Fruit fly (Drosophila melanogaster) whole organism, embryonic: Measurements from ENCODE around the gene Amacr.

Experiments used
- Antp ChIP-seq: fragments of 200-800 bp; sonication (Bioruptor generic); optimal IDR thresholded peaks from 3 replicates; lab custom pipeline; 2016; ENCODE audit warnings: missing biosample characterization, missing genetic modification characterization
- Awh ChIP-seq: fragments of 200-800 bp; sonication (Bioruptor generic); IDR thresholded peaks from 2 replicates; pipeline ENCODE4, ENCODE4 v1.3.6; 2022; ENCODE audit warnings: missing biosample characterization, missing genetic modification characterization
- BtbVII ChIP-seq: fragments of 200-800 bp; sonication (Bioruptor generic); optimal IDR thresholded peaks from 3 replicates; lab custom pipeline; 2017; ENCODE audit warnings: missing biosample characterization, mild to moderate bottlenecking, missing genetic modification characterization
- CG10366 ChIP-seq: fragments of 200-800 bp; sonication (Bioruptor generic); IDR thresholded peaks from 2 replicates; pipeline ENCODE4 v1.3.6; 2022; ENCODE audit warnings: missing biosample characterization, missing genetic modification characterization
- CG10543 ChIP-seq: fragments of 200-800 bp; sonication (Bioruptor generic); optimal IDR thresholded peaks from 3 replicates; lab custom pipeline; 2017; ENCODE audit warnings: missing biosample characterization, mild to moderate bottlenecking, missing genetic modification characterization, moderate library complexity
- CG11093 ChIP-seq: fragments of 200-800 bp; sonication (Bioruptor generic); IDR thresholded peaks from 3 replicates; pipeline ENCODE4 v1.3.6; 2022; ENCODE audit warnings: missing biosample characterization, missing genetic modification characterization
- CG14860 ChIP-seq: fragments of 200-800 bp; sonication (Bioruptor generic); IDR thresholded peaks from 3 replicates; pipeline ENCODE4 v1.3.6; 2022; ENCODE audit warnings: missing biosample characterization, missing genetic modification characterization; ENCODE audit not compliant: partially characterized antibody
- CG15479 ChIP-seq: fragments of 200-800 bp; sonication (Bioruptor generic); optimal IDR thresholded peaks from 3 replicates; lab custom pipeline; 2019; ENCODE audit warnings: missing biosample characterization, mild to moderate bottlenecking, missing genetic modification characterization, moderate library complexity
- CG16863 ChIP-seq: fragments of 200-800 bp; sonication (Bioruptor generic); optimal IDR thresholded peaks from 3 replicates; lab custom pipeline; 2016; ENCODE audit warnings: missing biosample characterization, missing genetic modification characterization
- CG2116 ChIP-seq: fragments of 200-800 bp; sonication (Bioruptor generic); optimal IDR thresholded peaks from 3 replicates; lab custom pipeline; 2018; ENCODE audit warnings: missing biosample characterization, mild to moderate bottlenecking, missing genetic modification characterization
- CG2712 ChIP-seq: fragments of 200-800 bp; optimal IDR thresholded peaks from 3 replicates; lab custom pipeline; 2019; ENCODE audit warnings: missing biosample characterization, mild to moderate bottlenecking, missing genetic modification characterization, moderate library complexity
- CG30020 ChIP-seq: fragments of 200-800 bp; optimal IDR thresholded peaks from 2 replicates; lab custom pipeline; 2019; ENCODE audit warnings: missing biosample characterization, mild to moderate bottlenecking, missing genetic modification characterization, moderate library complexity
- CG30403 ChIP-seq: fragments of 200-800 bp; sonication (Bioruptor generic); optimal IDR thresholded peaks from 3 replicates; lab custom pipeline; 2016; ENCODE audit warnings: missing biosample characterization, missing genetic modification characterization
- CG33557 ChIP-seq: fragments of 200-800 bp; sonication (Bioruptor generic); optimal IDR thresholded peaks from 2 replicates; lab custom pipeline; 2019; ENCODE audit warnings: missing biosample characterization, mild to moderate bottlenecking, missing genetic modification characterization, moderate library complexity
- CG34224 ChIP-seq: fragments of 200-800 bp; sonication (Bioruptor generic); IDR thresholded peaks from 3 replicates; pipeline ENCODE4 v1.3.6; 2022; ENCODE audit warnings: missing biosample characterization, missing genetic modification characterization; ENCODE audit not compliant: partially characterized antibody
- CG3838 ChIP-seq: fragments of 200-800 bp; sonication (Bioruptor generic); optimal IDR thresholded peaks from 3 replicates; lab custom pipeline; 2016; ENCODE audit warnings: missing biosample characterization, missing genetic modification characterization
- CG42726 ChIP-seq: fragments of 200-800 bp; sonication (Bioruptor generic); IDR thresholded peaks from 2 replicates; pipeline ENCODE4 v1.3.6; 2022; ENCODE audit warnings: missing biosample characterization, missing genetic modification characterization; ENCODE audit not compliant: partially characterized antibody
- CG4282 ChIP-seq: fragments of 200-800 bp; sonication (Bioruptor generic); optimal IDR thresholded peaks from 2 replicates; lab custom pipeline; 2016; ENCODE audit warnings: missing biosample characterization, missing genetic modification characterization
- CG4424 ChIP-seq: fragments of 200-800 bp; sonication (Bioruptor generic); optimal IDR thresholded peaks from 3 replicates; lab custom pipeline; 2016; ENCODE audit warnings: missing biosample characterization, missing genetic modification characterization
- CG5180 ChIP-seq: fragments of 200-800 bp; sonication (Bioruptor generic); optimal IDR thresholded peaks from 3 replicates; lab custom pipeline; 2017; ENCODE audit warnings: missing biosample characterization, missing genetic modification characterization, mild to moderate bottlenecking, moderate library complexity, missing genetic modification reagents
- CG6765 ChIP-seq: fragments of 200-800 bp; sonication (Bioruptor generic); optimal IDR thresholded peaks from 3 replicates; lab custom pipeline; 2017; ENCODE audit warnings: missing biosample characterization, mild to moderate bottlenecking, missing genetic modification characterization
- CG7271 ChIP-seq: fragments of 200-800 bp; sonication (Bioruptor generic); optimal IDR thresholded peaks from 2 replicates; lab custom pipeline; 2018; ENCODE audit warnings: missing biosample characterization, mild to moderate bottlenecking, missing genetic modification characterization, moderate library complexity
- CG7928 ChIP-seq: fragments of 200-800 bp; sonication (Bioruptor generic); optimal IDR thresholded peaks from 2 replicates; lab custom pipeline; 2017; ENCODE audit warnings: missing biosample characterization, mild to moderate bottlenecking, missing genetic modification characterization
- CG7963 ChIP-seq: fragments of 200-800 bp; sonication (Bioruptor generic); IDR thresholded peaks from 3 replicates; pipeline ENCODE4 v1.3.6; 2022; ENCODE audit warnings: missing biosample characterization, missing genetic modification characterization; ENCODE audit not compliant: partially characterized antibody
- CG8281 ChIP-seq: fragments of 200-800 bp; sonication (Bioruptor generic); optimal IDR thresholded peaks from 2 replicates; lab custom pipeline; 2018; ENCODE audit warnings: missing biosample characterization, mild to moderate bottlenecking, missing genetic modification characterization, moderate library complexity
- CG9727 ChIP-seq: fragments of 200-800 bp; sonication (Bioruptor generic); optimal IDR thresholded peaks from 3 replicates; lab custom pipeline; 2017; ENCODE audit warnings: missing biosample characterization, mild to moderate bottlenecking, missing genetic modification characterization
- Dbx ChIP-seq: fragments of 200-800 bp; sonication (Bioruptor generic); IDR thresholded peaks from 3 replicates; pipeline ENCODE4 v1.3.6; 2022; ENCODE audit warnings: missing biosample characterization, missing genetic modification characterization
- Dek ChIP-seq: fragments of 200-800 bp; sonication (Bioruptor generic); optimal IDR thresholded peaks from 3 replicates; lab custom pipeline; 2019; ENCODE audit warnings: missing biosample characterization, mild to moderate bottlenecking, missing genetic modification characterization, moderate library complexity
- HLHmδ ChIP-seq: fragments of 200-800 bp; sonication (Bioruptor generic); optimal IDR thresholded peaks from 2 replicates; lab custom pipeline; 2018; ENCODE audit warnings: missing biosample characterization, mild to moderate bottlenecking, missing genetic modification characterization, moderate library complexity
- Hey ChIP-seq: fragments of 200-800 bp; sonication (Bioruptor generic); optimal IDR thresholded peaks from 3 replicates; lab custom pipeline; 2018; ENCODE audit warnings: missing biosample characterization, mild to moderate bottlenecking, missing genetic modification characterization
- Hmr ChIP-seq: fragments of 200-800 bp; sonication (Bioruptor generic); optimal IDR thresholded peaks from 3 replicates; lab custom pipeline; 2017; ENCODE audit warnings: mild to moderate bottlenecking, missing biosample characterization, missing genetic modification reagents, missing genetic modification characterization
- NC2β ChIP-seq: fragments of 200-800 bp; sonication (Bioruptor generic); optimal IDR thresholded peaks from 2 replicates; lab custom pipeline; 2016; ENCODE audit warnings: missing biosample characterization, missing genetic modification characterization
- NfI ChIP-seq: fragments of 200-800 bp; sonication (Bioruptor generic); optimal IDR thresholded peaks from 3 replicates; lab custom pipeline; 2018; ENCODE audit warnings: missing biosample characterization, mild to moderate bottlenecking, missing genetic modification characterization, moderate library complexity
- Sox102F ChIP-seq: fragments of 200-800 bp; sonication (Bioruptor generic); optimal IDR thresholded peaks from 2 replicates; lab custom pipeline; 2018; ENCODE audit warnings: missing biosample characterization, mild to moderate bottlenecking, missing genetic modification characterization, moderate library complexity
- Stat92E ChIP-seq, 3 experiments: fragments of >200 bp in 2 of 3; fragments of 200-800 bp in 1 of 3; sonication (Bioruptor generic) in 1 of 3; optimal IDR thresholded peaks; 2 replicates each; lab custom pipeline; 2017 to 2019; ENCODE audit warnings: missing biosample characterization in 3 of 3, missing genetic modification characterization in 3 of 3, mild to moderate bottlenecking in 1 of 3, moderate library complexity in 1 of 3
- Usf ChIP-seq: fragments of 200-800 bp; sonication (Bioruptor generic); optimal IDR thresholded peaks from 2 replicates; lab custom pipeline; 2017; ENCODE audit warnings: missing genotype, missing biosample characterization, missing genetic modification characterization
- bsh ChIP-seq, 2 experiments: fragments of 200-800 bp; sonication (Bioruptor generic); optimal IDR thresholded peaks; 2 replicates each; lab custom pipeline; 2017 to 2018; ENCODE audit warnings: mild to moderate bottlenecking in 2 of 2, missing biosample characterization in 2 of 2, missing genetic modification characterization in 2 of 2, moderate library complexity in 1 of 2
- croc ChIP-seq: fragments of 200-800 bp; sonication (Bioruptor generic); conservative IDR thresholded peaks from 3 replicates; pipeline ENCODE4 v1.3.6; 2022; ENCODE audit warnings: missing biosample characterization, missing genetic modification characterization
- hb ChIP-seq: fragments of 200-800 bp; sonication (Bioruptor generic); IDR thresholded peaks from 3 replicates; pipeline ENCODE4 v1.3.6; 2022; ENCODE audit warnings: missing biosample characterization, missing genetic modification characterization; ENCODE audit not compliant: partially characterized antibody
- kay ChIP-seq: fragments of 200-800 bp; sonication (Bioruptor generic); optimal IDR thresholded peaks from 2 replicates; lab custom pipeline; 2016; ENCODE audit warnings: missing biosample characterization, missing genetic modification characterization
- maf-S ChIP-seq: fragments of 200-800 bp; sonication (Bioruptor generic); optimal IDR thresholded peaks from 2 replicates; lab custom pipeline; 2016; ENCODE audit warnings: missing biosample characterization, missing genetic modification characterization
- mam ChIP-seq: fragments of 200-800 bp; sonication (Bioruptor generic); optimal IDR thresholded peaks from 3 replicates; lab custom pipeline; 2016; ENCODE audit warnings: missing biosample characterization, missing genetic modification characterization
- p53 ChIP-seq: fragments of 200-800 bp; sonication (Bioruptor generic); optimal IDR thresholded peaks from 2 replicates; lab custom pipeline; 2016; ENCODE audit warnings: missing biosample characterization, missing genetic modification characterization
- sima ChIP-seq: fragments of 200-800 bp; sonication (Bioruptor generic); optimal IDR thresholded peaks from 2 replicates; lab custom pipeline; 2016; ENCODE audit warnings: missing biosample characterization, missing genetic modification characterization
- slp2 ChIP-seq: fragments of 200-800 bp; sonication (Bioruptor generic); optimal IDR thresholded peaks from 2 replicates; lab custom pipeline; 2016; ENCODE audit warnings: missing biosample characterization, missing genetic modification characterization
- so ChIP-seq: fragments of 200-800 bp; sonication (Bioruptor generic); IDR thresholded peaks from 3 replicates; pipeline ENCODE4 v1.3.6; 2022; ENCODE audit warnings: missing biosample characterization, missing genetic modification characterization
- sug ChIP-seq: fragments of 200-800 bp; optimal IDR thresholded peaks from 2 replicates; lab custom pipeline; 2019; ENCODE audit warnings: missing biosample characterization, mild to moderate bottlenecking, missing genetic modification characterization, moderate library complexity
- tap ChIP-seq: fragments of 200-800 bp; optimal IDR thresholded peaks from 3 replicates; lab custom pipeline; 2019; ENCODE audit warnings: missing biosample characterization, mild to moderate bottlenecking, missing genetic modification characterization, moderate library complexity
- wek ChIP-seq: fragments of 200-800 bp; sonication (Bioruptor generic); optimal IDR thresholded peaks from 3 replicates; lab custom pipeline; 2018; ENCODE audit warnings: missing biosample characterization, mild to moderate bottlenecking, missing genetic modification characterization, moderate library complexity

Gene Amacr

dm6 chr2L:20780768-20781167, 28.6 kb upstream of the Amacr start (continued):
- TF ChIP-seq NC2β (peak; percentile 50), hb (GFP tag; lab: Robert Waterston, UW) (no peak), CG9727 (GFP tag; lab: Kevin White, UChicago) (peak; percentile 87), kay (GFP tag; lab: Kevin White, UChicago) (no peak), CG42726 (GFP tag; lab: Robert Waterston, UW) (no peak), mam (GFP tag; lab: Kevin White, UChicago) (peak; percentile 1), CG7963 (GFP tag; lab: Robert Waterston, UW) (no peak), tap (tag; lab: Kevin White, UChicago) (peak; percentile 5), Hey (tag; lab: Kevin White, UChicago) (peak; percentile 53), CG16863 (GFP tag; lab: Kevin White, UChicago) (peak; percentile 42), CG5180 (GFP tag; lab: Kevin White, UChicago) (peak; percentile 46), CG11093 (GFP tag; lab: Robert Waterston, UW) (no peak), CG15479 (peak; percentile 86), croc (GFP tag; lab: Robert Waterston, UW) (no peak), CG34224 (GFP tag; lab: Robert Waterston, UW) (no peak), NfI (GFP tag; lab: Kevin White, UChicago) (peak; percentile 35), p53 (GFP tag; lab: Kevin White, UChicago) (peak; percentile 31), sug (tag; lab: Kevin White, UChicago) (peak; percentile 28), CG10366 (GFP tag; lab: Robert Waterston, UW) (peak; percentile 34; the same call in 1 of the 2 replicates), CG8281 (tag; lab: Kevin White, UChicago) (peak; percentile 13), wek (GFP tag; lab: Kevin White, UChicago) (peak; percentile 81), CG2712 (tag; lab: Kevin White, UChicago) (peak; percentile 57), CG33557 (peak; percentile 63), CG7271 (tag; lab: Kevin White, UChicago) (peak; percentile 5), sima (GFP tag; lab: Kevin White, UChicago) (no peak), Stat92E (GFP tag; optimal IDR thresholded peaks at IDR 0.05; lab: Kevin White, UChicago) (no peak), Antp (GFP tag; lab: Kevin White, UChicago) (peak; percentile 48), BtbVII (GFP tag; lab: Kevin White, UChicago) (peak; percentile 70), CG30020 (tag; lab: Kevin White, UChicago) (no peak), Dek (tag; lab: Kevin White, UChicago) (peak; percentile 49), slp2 (GFP tag; lab: Kevin White, UChicago) (peak; percentile 15), CG7928 (GFP tag; lab: Kevin White, UChicago) (peak; percentile 32), CG4282 (GFP tag; lab: Kevin White, UChicago) (peak; percentile 3), Awh (peak; percentile 62), Dbx (peak; percentile 11; the same call in 1 of the 3 replicates), CG4424 (GFP tag; lab: Kevin White, UChicago) (peak; percentile 20), CG2116 (GFP tag; lab: Kevin White, UChicago) (peak; percentile 22), HLHmδ (GFP tag; lab: Kevin White, UChicago) (peak; percentile 64), CG14860 (GFP tag; lab: Robert Waterston, UW) (no peak), maf-S (peak; percentile 50), Sox102F (GFP tag; lab: Kevin White, UChicago) (peak; percentile 62), so (0 out of 3 replicates have a peak, but pooled peaks have one; percentile 30), bsh (GFP tag; optimal IDR thresholded peaks at IDR 0.05; lab: Kevin White, UChicago) (peak in 1 of 2 experiments; percentile 66), CG3838 (GFP tag; lab: Kevin White, UChicago) (peak; percentile 13), Usf (GFP tag; lab: Kevin White, UChicago) (peak; percentile 30), CG6765 (GFP tag; lab: Kevin White, UChicago) (peak; percentile 57), CG10543 (GFP tag; lab: Kevin White, UChicago) (peak; percentile 81), Hmr (GFP tag; lab: Kevin White, UChicago) (peak; percentile 82), CG30403 (peak; percentile 34)
